Worm (Caenorhabditis elegans): Measurements from ENCODE around the gene cyn-7.

- TF ChIP-seq ces-1 (GFP tag; optimal IDR thresholded peaks at IDR 0.05) (no peak), nhr-28 (tag; optimal IDR thresholded peaks at IDR 0.05) (no peak), ceh-43 (GFP tag; optimal IDR thresholded peaks at IDR 0.05) (no peak), snpc-4 (tag; optimal IDR thresholded peaks at IDR 0.05) (no peak), mab-5 (tag; optimal IDR thresholded peaks at IDR 0.05) (no peak), pha-4 (tag; optimal IDR thresholded peaks at IDR 0.05) (no peak), nhr-2 (tag; optimal IDR thresholded peaks at IDR 0.05) (no peak), mls-2 (tag; optimal IDR thresholded peaks at IDR 0.05) (no peak), sptf-1 (tag; optimal IDR thresholded peaks at IDR 0.05) (no peak), nhr-12 (tag; optimal IDR thresholded peaks at IDR 0.05) (no peak), lin-13 (tag; optimal IDR thresholded peaks at IDR 0.05) (no peak), unc-39 (tag; optimal IDR thresholded peaks at IDR 0.05) (no peak), nhr-237 (tag; optimal IDR thresholded peaks at IDR 0.05) (no peak), mep-1 (tag; optimal IDR thresholded peaks at IDR 0.05) (no peak)
These were observed 36.5 kb downstream of the cyn-7 start, which contains the start of gene T09F5.2 for ce11 chrV:15150661-15151060.

Data from whole organism, mixed stage, embryonic.